Fruit fly (Drosophila melanogaster): ENCODE data around the gene CG14710.

CG14710 gene

dm6 chr3R:11619709-11620409, at the start of gene CG14710, which contains the start of gene Jupiter (continued):
- TF ChIP-seq CG13296 (GFP tag; optimal IDR thresholded peaks at IDR 0.05), result peak; percentile 54
- peak; percentile 11 for TF ChIP-seq Bdp1 (GFP tag; optimal IDR thresholded peaks at IDR 0.05)
- no peak for TF ChIP-seq Hand (GFP tag; optimal IDR thresholded peaks at IDR 0.05)
- no peak for TF ChIP-seq CG6175 (GFP tag; IDR thresholded peaks at IDR 0.05)
- TF ChIP-seq eve (GFP tag; optimal IDR thresholded peaks at IDR 0.05), result no peak
- TF ChIP-seq pan (optimal IDR thresholded peaks at IDR 0.05), result no peak
- TF ChIP-seq pan (GFP tag; optimal IDR thresholded peaks at IDR 0.05 in 1 of 2, IDR thresholded peaks at IDR 0.05 in 1 of 2), result peak in 1 of 2 experiments; percentile 45
- TF ChIP-seq CG4617 (GFP tag; optimal IDR thresholded peaks at IDR 0.05; ENCODE audit: borderline replicate concordance), result peak; percentile 98
- peak; percentile 38; the same call in 1 of the 2 replicates for TF ChIP-seq Rx (GFP tag; IDR thresholded peaks at IDR 0.05)
- 0 out of 2 replicates have a peak, but pooled peaks have one; percentile 39 for TF ChIP-seq Atf6 (GFP tag; IDR thresholded peaks at IDR 0.05)
- TF ChIP-seq CG15011 (GFP tag; optimal IDR thresholded peaks at IDR 0.05), result no peak
- TF ChIP-seq jigr1 (GFP tag; IDR thresholded peaks at IDR 0.05), result peak; percentile 14; the same call in 1 of the 3 replicates
- TF ChIP-seq hkb (optimal IDR thresholded peaks at IDR 0.05), result peak; percentile 65
- no peak for TF ChIP-seq hkb (GFP tag; IDR thresholded peaks at IDR 0.05)
- TF ChIP-seq CG4424 (GFP tag; optimal IDR thresholded peaks at IDR 0.05), result peak; percentile 64
- no peak for TF ChIP-seq CG4730 (GFP tag; IDR thresholded peaks at IDR 0.05)
- TF ChIP-seq sr (GFP tag; IDR thresholded peaks at IDR 0.05), result no peak
- peak; percentile 69 for TF ChIP-seq sug (tag; optimal IDR thresholded peaks at IDR 0.05)
- TF ChIP-seq knrl (GFP tag; IDR thresholded peaks at IDR 0.05; ENCODE audit: partially characterized antibody), result peak; percentile 47; the same call in 1 of the 3 replicates
- peak; percentile 82 for TF ChIP-seq stwl (tag; optimal IDR thresholded peaks at IDR 0.05)
- TF ChIP-seq CG7745 (tag; optimal IDR thresholded peaks at IDR 0.05), result peak; percentile 61
- peak; percentile 41; the same call in 1 of the 2 replicates for TF ChIP-seq E2f1 (GFP tag; IDR thresholded peaks at IDR 0.05)
- no peak for TF ChIP-seq Gsc (GFP tag; IDR thresholded peaks at IDR 0.05)
- TF ChIP-seq CG1602 (GFP tag; optimal IDR thresholded peaks at IDR 0.05), result peak; percentile 63
- no peak for TF ChIP-seq gcm (GFP tag; optimal IDR thresholded peaks at IDR 0.05)
- TF ChIP-seq CG9609 (GFP tag; optimal IDR thresholded peaks at IDR 0.05), result peak; percentile 77
- peak; percentile 89 for TF ChIP-seq E2f2 (GFP tag; IDR thresholded peaks at IDR 0.05)
- no peak for TF ChIP-seq wor (GFP tag; IDR thresholded peaks at IDR 0.05)
- peak; percentile 80; the same call in 1 of the 3 replicates for TF ChIP-seq so (GFP tag; IDR thresholded peaks at IDR 0.05)
- TF ChIP-seq CG31441 (GFP tag; IDR thresholded peaks at IDR 0.05), result 0 out of 2 replicates have a peak, but pooled peaks have one; percentile 31
- peak; percentile 93 for TF ChIP-seq CG14710 (tag; optimal IDR thresholded peaks at IDR 0.05)
- TF ChIP-seq zen2 (GFP tag; IDR thresholded peaks at IDR 0.05; ENCODE audit: partially characterized antibody), result no peak
- TF ChIP-seq CG8765 (GFP tag; IDR thresholded peaks at IDR 0.05), result peak; percentile 69; the same call in 1 of the 2 replicates
- peak; percentile 50 for TF ChIP-seq CrebB (tag; optimal IDR thresholded peaks at IDR 0.05)
- no peak for TF ChIP-seq Awh (GFP tag; IDR thresholded peaks at IDR 0.05)
- peak; percentile 74 for TF ChIP-seq maf-S (GFP tag; optimal IDR thresholded peaks at IDR 0.05)
- no peak for TF ChIP-seq sqz (GFP tag; optimal IDR thresholded peaks at IDR 0.05)
- TF ChIP-seq CG10267 (tag; optimal IDR thresholded peaks at IDR 0.05), result peak; percentile 80
- peak; percentile 4 for TF ChIP-seq CG11398 (GFP tag; optimal IDR thresholded peaks at IDR 0.05)
- no peak for TF ChIP-seq GATAe (GFP tag; conservative IDR thresholded peaks at IDR 0.05)
- peak; percentile 87 for TF ChIP-seq NC2β (GFP tag; optimal IDR thresholded peaks at IDR 0.05)
- TF ChIP-seq nmo (GFP tag; optimal IDR thresholded peaks at IDR 0.05), result peak; percentile 81
- peak; percentile 11; the same call in 1 of the 2 replicates for TF ChIP-seq onecut (GFP tag; IDR thresholded peaks at IDR 0.05)
- no peak for TF ChIP-seq Kr (GFP tag; optimal IDR thresholded peaks at IDR 0.05)
